Worm (Caenorhabditis elegans) whole organism, L1 larva: ENCODE measurements around the gene dod-17.

Experiments used
- C34B4.2 ChIP-seq: sonication (generic microtip); optimal IDR thresholded peaks from 2 replicates; lab custom pipeline; 2017; ENCODE audit warnings: mild to moderate bottlenecking, missing genetic modification characterization, missing compliant biosample characterization
- Y116A8C.19 ChIP-seq: sonication (generic microtip); optimal IDR thresholded peaks from 2 replicates; lab custom pipeline; 2016; ENCODE audit warnings: missing compliant biosample characterization, missing genetic modification characterization, borderline replicate concordance
- aly-2 ChIP-seq: fragments of 150-350 bp; optimal IDR thresholded peaks from 2 replicates; lab custom pipeline; 2014; ENCODE audit warnings: missing biosample characterization, missing genetic modification characterization
- ama-1 ChIP-seq: fragments of 150-350 bp; optimal IDR thresholded peaks from 2 replicates; lab custom pipeline; 2014
- blmp-1 ChIP-seq: fragments of 150-350 bp; optimal IDR thresholded peaks from 2 replicates; lab custom pipeline; 2014; ENCODE audit warnings: missing biosample characterization, missing genetic modification characterization
- ceh-90 ChIP-seq: sonication (generic microtip); optimal IDR thresholded peaks from 2 replicates; lab custom pipeline; 2016; ENCODE audit warnings: missing genetic modification characterization, missing compliant biosample characterization
- ces-1 ChIP-seq: fragments of 150-350 bp; optimal IDR thresholded peaks from 2 replicates; lab custom pipeline; 2014; ENCODE audit warnings: missing biosample characterization, missing genetic modification reagents, missing genetic modification characterization
- dpl-1 ChIP-seq, 3 experiments: fragments of 150-350 bp in 2 of 3; sonication (generic microtip) in 1 of 3; optimal IDR thresholded peaks; 2 replicates each; lab custom pipeline; 2014 to 2017; ENCODE audit warnings: missing biosample characterization in 3 of 3, missing genetic modification characterization in 3 of 3, missing genetic modification reagents in 3 of 3
- dsc-1 ChIP-seq: sonication (generic microtip); optimal IDR thresholded peaks from 2 replicates; lab custom pipeline; 2016; ENCODE audit warnings: mild to moderate bottlenecking, missing genetic modification characterization, missing compliant biosample characterization
- efl-1 ChIP-seq, 4 experiments: fragments of 150-350 bp; optimal IDR thresholded peaks in 3 of 4; peaks in 1 of 4; 1 replicate in 1 of 4; 2 replicates in 3 of 4; lab custom pipeline; 2014; ENCODE audit warnings: missing biosample characterization in 2 of 4, missing genetic modification characterization in 2 of 4, missing genetic modification reagents in 2 of 4
- efl-3 ChIP-seq: fragments of 200-800 bp; sonication (Bioruptor generic); optimal IDR thresholded peaks from 2 replicates; lab custom pipeline; 2018; ENCODE audit warnings: mild to moderate bottlenecking, missing genetic modification characterization, missing compliant biosample characterization
- egl-13 ChIP-seq: sonication (generic microtip); optimal IDR thresholded peaks from 2 replicates; lab custom pipeline; 2016; ENCODE audit warnings: missing genotype, missing genetic modification reagents, missing genetic modification characterization, missing compliant biosample characterization
- fkh-10 ChIP-seq: sonication (generic microtip); optimal IDR thresholded peaks from 2 replicates; lab custom pipeline; 2017; ENCODE audit warnings: missing biosample characterization, missing genetic modification reagents, missing genetic modification characterization
- fkh-8 ChIP-seq: sonication (generic microtip); optimal IDR thresholded peaks from 2 replicates; lab custom pipeline; 2016; ENCODE audit warnings: mild to moderate bottlenecking, missing genetic modification characterization, missing compliant biosample characterization
- hlh-17 ChIP-seq: fragments of 200-800 bp; sonication (Bioruptor generic); optimal IDR thresholded peaks from 2 replicates; lab custom pipeline; 2018; ENCODE audit warnings: missing genetic modification characterization, mild to moderate bottlenecking, missing compliant biosample characterization, moderate library complexity, borderline replicate concordance
- irx-1 ChIP-seq: sonication (generic microtip); optimal IDR thresholded peaks from 2 replicates; lab custom pipeline; 2016; ENCODE audit warnings: missing genetic modification characterization, missing compliant biosample characterization
- isw-1 ChIP-seq: fragments of 200-800 bp; sonication (Bioruptor generic); IDR thresholded peaks from 2 replicates; pipeline ENCODE4 v1.3.6; 2022; ENCODE audit warnings: missing genetic modification characterization, missing compliant biosample characterization
- lin-13 ChIP-seq: fragments of 150-350 bp; optimal IDR thresholded peaks from 2 replicates; lab custom pipeline; 2014; ENCODE audit warnings: missing biosample characterization, missing genetic modification reagents, missing genetic modification characterization
- lin-14 ChIP-seq: fragments of 200-800 bp; sonication (Bioruptor generic); optimal IDR thresholded peaks from 2 replicates; lab custom pipeline; 2018; ENCODE audit warnings: mild to moderate bottlenecking, missing genetic modification characterization, moderate library complexity, missing compliant biosample characterization
- lin-35 ChIP-seq, 2 experiments: fragments of 150-350 bp; optimal IDR thresholded peaks; 2 replicates each; lab custom pipeline; 2014; ENCODE audit warnings: missing biosample characterization in 2 of 2, missing genetic modification characterization in 2 of 2, missing genetic modification reagents in 2 of 2
- lsy-2 ChIP-seq, 2 experiments: fragments of 150-350 bp; optimal IDR thresholded peaks; 2 replicates each; lab custom pipeline; 2014; ENCODE audit warnings: missing biosample characterization in 2 of 2, missing genetic modification characterization in 2 of 2
- mab-9 ChIP-seq: fragments of 200-800 bp; sonication (Bioruptor generic); IDR thresholded peaks from 2 replicates; pipeline ENCODE4 v1.3.6; 2022; ENCODE audit warnings: missing genetic modification reagents, missing genetic modification characterization, missing compliant biosample characterization
- mdl-1 ChIP-seq, 2 experiments: fragments of 150-350 bp; optimal IDR thresholded peaks; 2 replicates each; lab custom pipeline; 2014 to 2017; ENCODE audit warnings: missing biosample characterization in 2 of 2, missing genetic modification characterization in 2 of 2, inconsistent platforms in 1 of 2
- mep-1 ChIP-seq: fragments of 150-350 bp; optimal IDR thresholded peaks from 2 replicates; lab custom pipeline; 2014; ENCODE audit warnings: missing biosample characterization, missing genetic modification characterization
- nhr-12 ChIP-seq: sonication (generic microtip); optimal IDR thresholded peaks from 2 replicates; lab custom pipeline; 2017; ENCODE audit warnings: missing biosample characterization, missing genetic modification characterization
- nhr-19 ChIP-seq: fragments of 200-800 bp; sonication (Bioruptor generic); conservative IDR thresholded peaks from 2 replicates; pipeline ENCODE4 v1.3.6; 2022; ENCODE audit warnings: missing genetic modification characterization, missing compliant biosample characterization
- nhr-20 ChIP-seq: sonication (generic microtip); optimal IDR thresholded peaks from 2 replicates; lab custom pipeline; 2016; ENCODE audit warnings: mild to moderate bottlenecking, missing genetic modification characterization, missing compliant biosample characterization
- nhr-28 ChIP-seq: fragments of 150-350 bp; optimal IDR thresholded peaks from 2 replicates; lab custom pipeline; 2014; ENCODE audit warnings: missing biosample characterization, missing genetic modification characterization
- nhr-47 ChIP-seq: sonication (generic microtip); optimal IDR thresholded peaks from 2 replicates; lab custom pipeline; 2016; ENCODE audit warnings: mild to moderate bottlenecking, missing genetic modification characterization, moderate library complexity, missing compliant biosample characterization
- nhr-71 ChIP-seq: sonication (generic microtip); optimal IDR thresholded peaks from 2 replicates; lab custom pipeline; 2016; ENCODE audit warnings: mild to moderate bottlenecking, missing genetic modification characterization, moderate library complexity, missing compliant biosample characterization
- nhr-77 ChIP-seq: fragments of 150-350 bp; optimal IDR thresholded peaks from 2 replicates; lab custom pipeline; 2014; ENCODE audit warnings: missing biosample characterization, missing genetic modification characterization
- pax-3 ChIP-seq: fragments of 200-800 bp; sonication (Bioruptor generic); optimal IDR thresholded peaks from 2 replicates; lab custom pipeline; 2018; ENCODE audit warnings: mild to moderate bottlenecking, missing genetic modification characterization, moderate library complexity, missing compliant biosample characterization
- pqm-1 ChIP-seq: sonication (generic microtip); optimal IDR thresholded peaks from 3 replicates; lab custom pipeline; 2017; ENCODE audit warnings: missing biosample characterization, missing genetic modification characterization
- skn-1 ChIP-seq: fragments of 150-350 bp; optimal IDR thresholded peaks from 2 replicates; lab custom pipeline; 2014; ENCODE audit warnings: missing biosample characterization, missing genetic modification characterization
- snu-23 ChIP-seq: sonication (generic microtip); optimal IDR thresholded peaks from 2 replicates; lab custom pipeline; 2016; ENCODE audit warnings: missing genetic modification characterization, missing compliant biosample characterization
- sup-37 ChIP-seq: fragments of 200-800 bp; sonication (Bioruptor generic); optimal IDR thresholded peaks from 2 replicates; lab custom pipeline; 2018; ENCODE audit warnings: mild to moderate bottlenecking, missing genetic modification characterization, missing compliant biosample characterization
- tbx-2 ChIP-seq: sonication (generic microtip); optimal IDR thresholded peaks from 2 replicates; lab custom pipeline; 2016; ENCODE audit warnings: missing genetic modification characterization, missing compliant biosample characterization
- unc-130 ChIP-seq: fragments of 150-350 bp; optimal IDR thresholded peaks from 2 replicates; lab custom pipeline; 2017; ENCODE audit warnings: missing biosample characterization, missing genetic modification characterization, inconsistent platforms
- unc-30 ChIP-seq: sonication (generic microtip); optimal IDR thresholded peaks from 2 replicates; lab custom pipeline; 2017; ENCODE audit warnings: missing biosample characterization, missing genetic modification characterization
- unc-86 ChIP-seq: sonication (generic microtip); optimal IDR thresholded peaks from 2 replicates; lab custom pipeline; 2016; ENCODE audit warnings: missing genetic modification characterization, missing compliant biosample characterization
- xbp-1 ChIP-seq: sonication (generic microtip); optimal IDR thresholded peaks from 2 replicates; lab custom pipeline; 2016; ENCODE audit warnings: missing genetic modification characterization, missing compliant biosample characterization
- zag-1 ChIP-seq: fragments of 150-350 bp; optimal IDR thresholded peaks from 2 replicates; lab custom pipeline; 2014; ENCODE audit warnings: missing biosample characterization, missing genetic modification characterization
- zip-4 ChIP-seq: fragments of 200-800 bp; sonication (Bioruptor generic); optimal IDR thresholded peaks from 2 replicates; lab custom pipeline; 2018; ENCODE audit warnings: mild to moderate bottlenecking, missing genetic modification characterization, moderate library complexity, missing compliant biosample characterization
- ztf-11 ChIP-seq, 2 experiments: sonication (generic microtip); optimal IDR thresholded peaks; 2 replicates each; lab custom pipeline; 2016 to 2017; ENCODE audit warnings: missing genetic modification characterization in 2 of 2, missing biosample characterization in 1 of 2, missing compliant biosample characterization in 1 of 2
- ztf-4 ChIP-seq: fragments of 150-350 bp; optimal IDR thresholded peaks from 2 replicates; lab custom pipeline; 2014; ENCODE audit warnings: missing biosample characterization, missing genetic modification characterization

dod-17 gene

DNA sequence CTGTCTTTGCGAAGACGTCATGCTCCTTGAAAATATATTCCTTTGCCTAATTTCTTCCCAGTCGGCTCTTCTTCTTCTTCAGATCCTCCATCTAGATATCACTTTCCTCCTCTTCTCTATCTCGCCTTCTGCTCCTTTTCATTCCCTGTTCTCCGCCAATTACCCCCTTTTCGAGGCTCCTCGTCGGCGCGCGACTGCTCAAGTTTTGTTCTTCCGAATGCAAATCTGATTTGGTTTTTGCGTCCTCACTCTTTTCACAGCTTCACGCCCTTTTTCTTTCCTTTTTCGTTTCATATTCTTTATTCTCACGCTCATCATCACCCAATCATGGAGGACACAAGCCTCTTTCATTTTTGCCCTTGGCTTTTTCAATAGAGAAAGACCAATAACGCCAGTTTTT is 40.7 kb downstream of the dod-17 start:
- TF ChIP-seq Y116A8C.19 (tag; lab: Kevin White, UChicago) (no peak), ztf-4 (no peak), ces-1 (GFP tag; lab: Kevin White, UChicago) (peak; percentile 5), efl-1 (optimal IDR thresholded peaks at IDR 0.05; lab: Kevin White, UChicago) (no peak), efl-1 (GFP tag; optimal IDR thresholded peaks at IDR 0.05 in 1 of 2; lab: Kevin White, UChicago) (peak in 1 of 2 experiments; percentile 85), ztf-11 (tag; optimal IDR thresholded peaks at IDR 0.05; lab: Kevin White, UChicago) (no peak), fkh-10 (GFP tag; lab: Kevin White, UChicago) (peak; percentile 83), nhr-28 (tag; lab: Kevin White, UChicago) (no peak), sup-37 (GFP tag; lab: Kevin White, UChicago) (no peak), lin-14 (GFP tag; lab: Kevin White, UChicago) (peak; percentile 74), nhr-77 (tag; lab: Kevin White, UChicago) (no peak)

DNA sequence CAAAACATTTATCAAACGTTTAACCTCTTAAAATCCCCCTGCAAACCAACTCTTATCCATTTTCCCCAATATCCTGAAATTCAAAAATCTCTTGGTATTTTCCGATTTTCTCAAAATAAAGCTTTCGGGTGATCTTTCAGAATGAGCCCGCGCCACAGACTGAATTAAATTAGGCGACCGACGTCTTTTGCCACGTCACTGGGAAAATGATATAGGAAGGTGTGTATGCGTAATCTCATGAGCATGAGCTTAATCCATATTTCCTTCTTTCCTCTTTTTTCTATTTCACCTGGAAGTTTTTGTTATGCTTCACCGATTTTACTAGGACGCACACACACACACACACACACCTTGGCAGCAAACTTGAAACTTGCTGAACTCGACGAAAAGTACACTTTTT is 44.9 kb downstream of the dod-17 start:
- peak; percentile 75 for TF ChIP-seq fkh-8 (tag; lab: Kevin White, UChicago)
- no peak for TF ChIP-seq sup-37 (GFP tag; lab: Kevin White, UChicago)
- peak; percentile 40 for TF ChIP-seq nhr-47 (tag; lab: Kevin White, UChicago)
- no peak for TF ChIP-seq nhr-20 (tag; lab: Kevin White, UChicago)
- no peak for TF ChIP-seq blmp-1 (tag; lab: Kevin White, UChicago)
- no peak for TF ChIP-seq unc-130
- no peak for TF ChIP-seq nhr-19
- TF ChIP-seq ztf-4 = no peak
- no peak for TF ChIP-seq nhr-28 (tag; lab: Kevin White, UChicago)
- TF ChIP-seq mep-1 (tag; lab: Kevin White, UChicago) = no peak
- TF ChIP-seq C34B4.2 (tag; lab: Kevin White, UChicago) = no peak
- no peak for TF ChIP-seq zag-1 (tag; lab: Kevin White, UChicago)
- TF ChIP-seq dsc-1 (tag; lab: Kevin White, UChicago) = peak; percentile 74
- no peak for TF ChIP-seq zip-4 (GFP tag; lab: Kevin White, UChicago)
- no peak for TF ChIP-seq skn-1 (tag; lab: Kevin White, UChicago)
- peak; percentile 6 for TF ChIP-seq nhr-71 (tag; lab: Kevin White, UChicago)
- TF ChIP-seq hlh-17 (GFP tag; lab: Kevin White, UChicago) = no peak
- peak; percentile 29 for TF ChIP-seq egl-13 (tag; lab: Kevin White, UChicago)
- peak; percentile 25 for TF ChIP-seq pax-3 (tag; lab: Kevin White, UChicago)
- no peak for TF ChIP-seq tbx-2 (tag; lab: Kevin White, UChicago)
- TF ChIP-seq, all 84 proteins: peak for 6

DNA sequence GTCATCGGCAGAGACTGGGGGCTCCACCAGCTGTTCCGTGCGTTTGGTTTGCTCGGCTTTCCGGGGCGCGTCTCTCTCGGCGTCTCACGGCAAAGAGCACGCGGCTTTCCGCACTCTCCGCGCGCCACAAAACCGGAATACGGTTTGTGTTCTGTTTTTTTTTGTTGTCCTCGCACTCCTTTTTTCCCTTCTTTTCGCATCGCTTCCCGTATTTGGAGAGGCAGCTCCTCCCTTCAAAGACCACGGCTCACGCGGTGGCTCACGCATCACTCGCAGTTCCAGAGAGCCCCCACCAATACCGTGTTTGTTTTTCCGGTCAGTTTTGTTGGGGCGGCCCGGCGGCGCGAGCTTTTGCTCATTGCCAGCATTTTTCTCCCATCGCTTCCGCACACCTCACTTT is 46.8 kb downstream of the dod-17 start:
- no peak for TF ChIP-seq tbx-2 (tag; lab: Kevin White, UChicago)
- no peak for TF ChIP-seq ama-1 (lab: Kevin White, UChicago)
- no peak for TF ChIP-seq unc-30 (tag; lab: Kevin White, UChicago)
- no peak for TF ChIP-seq irx-1 (tag; lab: Kevin White, UChicago)
- TF ChIP-seq pqm-1 (tag; lab: Kevin White, UChicago) = no peak
- no peak for TF ChIP-seq snu-23 (GFP tag; lab: Kevin White, UChicago)
- no peak for TF ChIP-seq sup-37 (GFP tag; lab: Kevin White, UChicago)
- no peak for TF ChIP-seq mab-9 (GFP tag; lab: Robert Waterston, UW)
- no peak for TF ChIP-seq ztf-11 (tag; optimal IDR thresholded peaks at IDR 0.05; lab: Kevin White, UChicago)
- no peak for TF ChIP-seq isw-1 (GFP tag; lab: Robert Waterston, UW)
- TF ChIP-seq ceh-90 (tag; lab: Kevin White, UChicago) = no peak

DNA sequence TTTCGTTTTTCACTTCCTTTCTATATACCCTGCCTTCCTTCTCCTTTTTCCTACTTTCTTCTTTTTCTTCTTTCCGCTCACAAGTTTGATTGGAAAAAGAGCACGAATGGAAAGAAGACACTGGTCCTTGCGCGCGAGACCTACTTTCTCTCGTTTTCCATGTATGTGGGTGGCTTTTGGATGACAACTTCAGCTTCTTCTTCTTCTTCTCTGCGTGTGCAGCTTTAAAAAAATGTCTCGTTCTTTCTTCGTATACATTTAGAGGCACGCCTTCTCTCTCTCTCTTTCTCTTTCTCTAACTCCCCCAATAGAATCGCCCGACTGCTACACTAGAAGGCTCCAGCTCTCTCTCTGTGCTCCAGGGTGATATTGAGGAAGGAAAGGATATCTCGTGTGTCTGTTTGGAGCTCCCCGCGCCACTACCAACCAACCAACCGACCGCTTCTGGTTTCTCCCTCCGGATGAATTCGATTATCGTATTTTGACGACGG is 49.8 kb downstream of the dod-17 start:
- TF ChIP-seq lsy-2 (tag; optimal IDR thresholded peaks at IDR 0.05; lab: Kevin White, UChicago) = peak in 1 of 2 experiments; percentile 48
- TF ChIP-seq aly-2 (tag; lab: Kevin White, UChicago) = no peak
- no peak for TF ChIP-seq mep-1 (tag; lab: Kevin White, UChicago)
- no peak for TF ChIP-seq hlh-17 (GFP tag; lab: Kevin White, UChicago)
- TF ChIP-seq fkh-10 (GFP tag; lab: Kevin White, UChicago) = peak; percentile 69
- TF ChIP-seq fkh-8 (tag; lab: Kevin White, UChicago) = peak; percentile 85
- peak in 1 of 3 experiments; percentile 24 for TF ChIP-seq dpl-1 (GFP tag; optimal IDR thresholded peaks at IDR 0.05; lab: Kevin White, UChicago)
- peak in 1 of 2 experiments; percentile 28 for TF ChIP-seq lin-35 (GFP tag; optimal IDR thresholded peaks at IDR 0.05; lab: Kevin White, UChicago)
- no peak for TF ChIP-seq C34B4.2 (tag; lab: Kevin White, UChicago)
- peak; percentile 41 for TF ChIP-seq unc-86 (tag; lab: Kevin White, UChicago)
- no peak for TF ChIP-seq ceh-90 (tag; lab: Kevin White, UChicago)
- no peak for TF ChIP-seq nhr-12
- no peak for TF ChIP-seq mdl-1 (tag; optimal IDR thresholded peaks at IDR 0.05; lab: Kevin White, UChicago)
- TF ChIP-seq lin-13 (GFP tag; lab: Kevin White, UChicago) = peak; percentile 10
- no peak for TF ChIP-seq nhr-77 (tag; lab: Kevin White, UChicago)
- TF ChIP-seq nhr-47 (tag; lab: Kevin White, UChicago) = peak; percentile 55
- peak; percentile 56 for TF ChIP-seq tbx-2 (tag; lab: Kevin White, UChicago)
- no peak for TF ChIP-seq zag-1 (tag; lab: Kevin White, UChicago)
- TF ChIP-seq efl-3 (GFP tag; lab: Kevin White, UChicago) = no peak
- peak; percentile 13 for TF ChIP-seq xbp-1 (tag; lab: Kevin White, UChicago)
